Worm (Caenorhabditis elegans) whole organism, mixed stage, embryonic: ENCODE results near the gene vab-15.

Experiments
- M03D4.4 ChIP-seq: sonication (generic microtip); optimal IDR thresholded peaks from 2 replicates; lab custom pipeline; 2017; ENCODE audit warnings: mild to moderate bottlenecking, missing genetic modification characterization, missing compliant biosample characterization
- bed-3 ChIP-seq: fragments of 200-800 bp; sonication (Bioruptor generic); optimal IDR thresholded peaks from 3 replicates; lab custom pipeline; 2018; ENCODE audit warnings: mild to moderate bottlenecking, missing genetic modification characterization, moderate library complexity, missing compliant biosample characterization
- blmp-1 ChIP-seq: fragments of 150-350 bp; optimal IDR thresholded peaks from 2 replicates; lab custom pipeline; 2014; ENCODE audit warnings: missing biosample characterization, missing genetic modification characterization
- ceh-39 ChIP-seq: fragments of 150-350 bp; optimal IDR thresholded peaks from 2 replicates; lab custom pipeline; 2014; ENCODE audit warnings: missing biosample characterization, missing genetic modification characterization
- ceh-43 ChIP-seq: fragments of 200-800 bp; sonication (Bioruptor generic); optimal IDR thresholded peaks from 2 replicates; lab custom pipeline; 2018; ENCODE audit warnings: mild to moderate bottlenecking, missing genetic modification characterization, moderate library complexity, missing compliant biosample characterization
- ceh-83 ChIP-seq: fragments of 200-800 bp; sonication (Bioruptor generic); optimal IDR thresholded peaks from 2 replicates; lab custom pipeline; 2018; ENCODE audit warnings: mild to moderate bottlenecking, missing genetic modification characterization, missing compliant biosample characterization
- ces-1 ChIP-seq: fragments of 150-350 bp; optimal IDR thresholded peaks from 2 replicates; lab custom pipeline; 2014; ENCODE audit warnings: missing biosample characterization, missing genetic modification reagents, missing genetic modification characterization
- cnd-1 ChIP-seq: fragments of 200-800 bp; sonication (Bioruptor generic); optimal IDR thresholded peaks from 2 replicates; lab custom pipeline; 2018; ENCODE audit warnings: mild to moderate bottlenecking, missing genetic modification characterization, missing compliant biosample characterization
- drap-1 ChIP-seq: fragments of 200-800 bp; sonication (Bioruptor generic); optimal IDR thresholded peaks from 3 replicates; lab custom pipeline; 2018; ENCODE audit warnings: mild to moderate bottlenecking, missing genetic modification characterization, missing compliant biosample characterization
- elt-3 ChIP-seq: fragments of 150-350 bp; optimal IDR thresholded peaks from 2 replicates; lab custom pipeline; 2014; ENCODE audit warnings: missing biosample characterization, missing genetic modification characterization
- flh-1 ChIP-seq: fragments of 200-800 bp; sonication (Bioruptor generic); optimal IDR thresholded peaks from 2 replicates; lab custom pipeline; 2018; ENCODE audit warnings: mild to moderate bottlenecking, missing genetic modification characterization, moderate library complexity, missing compliant biosample characterization
- ham-2 ChIP-seq: fragments of 200-800 bp; sonication (Bioruptor generic); optimal IDR thresholded peaks from 2 replicates; lab custom pipeline; 2018; ENCODE audit warnings: mild to moderate bottlenecking, missing genetic modification characterization, missing compliant biosample characterization
- hlh-1 ChIP-seq: fragments of 150-350 bp; optimal IDR thresholded peaks from 2 replicates; lab custom pipeline; 2014; ENCODE audit warnings: missing biosample characterization, missing genetic modification reagents, missing genetic modification characterization
- lin-13 ChIP-seq: fragments of 150-350 bp; optimal IDR thresholded peaks from 2 replicates; lab custom pipeline; 2014; ENCODE audit warnings: missing biosample characterization, missing genetic modification characterization
- lin-32 ChIP-seq: fragments of 200-800 bp; sonication (Bioruptor generic); optimal IDR thresholded peaks from 2 replicates; lab custom pipeline; 2018; ENCODE audit warnings: mild to moderate bottlenecking, missing genetic modification characterization, missing compliant biosample characterization
- mep-1 ChIP-seq: fragments of 150-350 bp; optimal IDR thresholded peaks from 2 replicates; lab custom pipeline; 2017; ENCODE audit warnings: missing biosample characterization, missing genetic modification reagents, missing genetic modification characterization, inconsistent platforms
- mls-2 ChIP-seq: sonication (generic microtip); optimal IDR thresholded peaks from 2 replicates; lab custom pipeline; 2016; ENCODE audit warnings: mild to moderate bottlenecking, missing genetic modification characterization, moderate library complexity, missing compliant biosample characterization
- nhr-12 ChIP-seq: fragments of 150-350 bp; optimal IDR thresholded peaks from 2 replicates; lab custom pipeline; 2014; ENCODE audit warnings: missing biosample characterization, missing genetic modification characterization
- nhr-2 ChIP-seq: fragments of 150-350 bp; optimal IDR thresholded peaks from 2 replicates; lab custom pipeline; 2014; ENCODE audit warnings: missing biosample characterization, missing genetic modification characterization
- nhr-237 ChIP-seq: fragments of 150-350 bp; optimal IDR thresholded peaks from 2 replicates; lab custom pipeline; 2014; ENCODE audit warnings: missing biosample characterization, missing genetic modification characterization
- pha-4 ChIP-seq: fragments of 150-350 bp; optimal IDR thresholded peaks from 2 replicates; lab custom pipeline; 2018; ENCODE audit warnings: missing biosample characterization, missing genetic modification reagents, missing genetic modification characterization
- sem-2 ChIP-seq: fragments of 200-800 bp; sonication (Bioruptor generic); optimal IDR thresholded peaks from 2 replicates; lab custom pipeline; 2018; ENCODE audit warnings: mild to moderate bottlenecking, missing genetic modification characterization, missing compliant biosample characterization
- snpc-4 ChIP-seq: fragments of 150-350 bp; optimal IDR thresholded peaks from 2 replicates; lab custom pipeline; 2014; ENCODE audit warnings: missing biosample characterization, missing genetic modification characterization
- sptf-1 ChIP-seq: sonication (generic microtip); optimal IDR thresholded peaks from 2 replicates; lab custom pipeline; 2017; ENCODE audit warnings: mild to moderate bottlenecking, missing genetic modification characterization, moderate library complexity, missing compliant biosample characterization
- tbx-8 ChIP-seq: fragments of 200-800 bp; sonication (Bioruptor generic); optimal IDR thresholded peaks from 2 replicates; lab custom pipeline; 2018; ENCODE audit warnings: mild to moderate bottlenecking, missing genetic modification characterization, moderate library complexity, missing compliant biosample characterization
- unc-120 ChIP-seq: sonication (generic microtip); optimal IDR thresholded peaks from 2 replicates; lab custom pipeline; 2017; ENCODE audit warnings: missing genetic modification characterization, missing compliant biosample characterization; ENCODE audit not compliant: poor library complexity, severe bottlenecking
- unc-39 ChIP-seq: fragments of 150-350 bp; optimal IDR thresholded peaks from 2 replicates; lab custom pipeline; 2014; ENCODE audit warnings: missing biosample characterization, missing genetic modification characterization
- unc-62 ChIP-seq: fragments of 150-350 bp; optimal IDR thresholded peaks from 2 replicates; lab custom pipeline; 2014; ENCODE audit warnings: missing biosample characterization, missing genetic modification reagents, missing genetic modification characterization

vab-15 gene

ce11 chrX:9862916-9863624 lies 16.0 kb downstream of the vab-15 start, which contains the start of the genes gst-36 and R07B1.5:
gst-36 (minus strand) TSS chrX:9862960.
R07B1.5 (plus strand) TSS chrX:9863580.
- TF ChIP-seq sem-2 (GFP tag; lab: Kevin White, UChicago) (no peak), nhr-237 (tag; lab: Kevin White, UChicago) (no peak), pha-4 (tag; lab: Kevin White, UChicago) (no peak), bed-3 (GFP tag; lab: Kevin White, UChicago) (no peak), sptf-1 (tag; lab: Kevin White, UChicago) (no peak), elt-3 (tag; lab: Kevin White, UChicago) (no peak), mls-2 (no peak)

- TF ChIP-seq ceh-43 (GFP tag; lab: Kevin White, UChicago) (no peak), tbx-8 (GFP tag; lab: Kevin White, UChicago) (no peak), ceh-39 (tag; lab: Kevin White, UChicago) (no peak), unc-62 (GFP tag; lab: Kevin White, UChicago) (no peak), cnd-1 (no peak), ham-2 (GFP tag; lab: Kevin White, UChicago) (no peak), ces-1 (GFP tag; lab: Kevin White, UChicago) (no peak), nhr-12 (tag; lab: Kevin White, UChicago) (no peak), M03D4.4 (tag; lab: Kevin White, UChicago) (no peak), flh-1 (no peak), nhr-2 (tag; lab: Kevin White, UChicago) (no peak), bed-3 (GFP tag; lab: Kevin White, UChicago) (no peak), drap-1 (GFP tag; lab: Kevin White, UChicago) (no peak)
These were observed 19.3 kb downstream of the vab-15 start, which contains the start of gene R07B1.6 for ce11 chrX:9866355-9866754. R07B1.6 (plus strand) TSS chrX:9866655.

- TF ChIP-seq nhr-237 (tag; lab: Kevin White, UChicago): no peak
- no peak for TF ChIP-seq sptf-1 (tag; lab: Kevin White, UChicago)
- TF ChIP-seq mep-1 (tag; lab: Kevin White, UChicago): no peak
- TF ChIP-seq snpc-4 (tag; lab: Kevin White, UChicago): no peak
- no peak for TF ChIP-seq unc-62 (GFP tag; lab: Kevin White, UChicago)
- no peak for TF ChIP-seq unc-39 (tag; lab: Kevin White, UChicago)
- TF ChIP-seq nhr-2 (tag; lab: Kevin White, UChicago): no peak
- no peak for TF ChIP-seq M03D4.4 (tag; lab: Kevin White, UChicago)
- TF ChIP-seq elt-3 (tag; lab: Kevin White, UChicago): no peak
- TF ChIP-seq cnd-1: no peak
- no peak for TF ChIP-seq ces-1 (GFP tag; lab: Kevin White, UChicago)
- TF ChIP-seq blmp-1 (tag; lab: Kevin White, UChicago): no peak
- TF ChIP-seq hlh-1 (tag; lab: Kevin White, UChicago): no peak
- TF ChIP-seq lin-32 (GFP tag; lab: Kevin White, UChicago): no peak
- TF ChIP-seq bed-3 (GFP tag; lab: Kevin White, UChicago): no peak
- TF ChIP-seq mls-2: no peak
- TF ChIP-seq drap-1 (GFP tag; lab: Kevin White, UChicago): no peak
- TF ChIP-seq ham-2 (GFP tag; lab: Kevin White, UChicago): no peak
- TF ChIP-seq ceh-43 (GFP tag; lab: Kevin White, UChicago): no peak
These were observed 21.7 kb downstream of the vab-15 start, which contains the start of gene R07B1.7 for ce11 chrX:9868820-9869219. R07B1.7 (plus strand) TSS chrX:9869120.

ce11 chrX:9869522-9869921 lies 22.4 kb downstream of the vab-15 start, which contains the start of gene R07B1.13:
R07B1.13 (plus strand) TSS chrX:9869822.
- TF ChIP-seq sptf-1 (tag; lab: Kevin White, UChicago) (no peak), unc-120 (tag; lab: Kevin White, UChicago) (no peak), ceh-83 (GFP tag; lab: Kevin White, UChicago) (no peak), nhr-12 (tag; lab: Kevin White, UChicago) (no peak), mep-1 (tag; lab: Kevin White, UChicago) (no peak), lin-13 (tag; lab: Kevin White, UChicago) (no peak), unc-62 (GFP tag; lab: Kevin White, UChicago) (no peak), tbx-8 (GFP tag; lab: Kevin White, UChicago) (no peak), flh-1 (no peak), ceh-43 (GFP tag; lab: Kevin White, UChicago) (no peak)

- TF ChIP-seq snpc-4 (tag; lab: Kevin White, UChicago) (no peak), pha-4 (tag; lab: Kevin White, UChicago) (no peak)
These were observed 25.5 kb downstream of the vab-15 start, which contains the start of gene R07B1.8 for ce11 chrX:9872554-9872953. R07B1.8 (minus strand) TSS chrX:9872654.
